Fruit fly (Drosophila melanogaster): ENCODE measurements around the gene AdamTS-B.

dm6 chrX:5677400-5678177 lies 20.8 kb upstream of the AdamTS-B start:
- TF ChIP-seq CG7928 (GFP tag; optimal IDR thresholded peaks at IDR 0.05) = peak; percentile 62
- TF ChIP-seq sim (GFP tag; IDR thresholded peaks at IDR 0.05) = peak; percentile 93
- peak; percentile 70 for TF ChIP-seq D19A (tag; optimal IDR thresholded peaks at IDR 0.05)
- no peak for TF ChIP-seq Tbp (GFP tag; optimal IDR thresholded peaks at IDR 0.05)
- peak; percentile 87 for TF ChIP-seq Bteb2 (GFP tag; optimal IDR thresholded peaks at IDR 0.05)
- peak; percentile 71 for TF ChIP-seq Antp (GFP tag; optimal IDR thresholded peaks at IDR 0.05)
- peak; percentile 80 for TF ChIP-seq Atf3 (GFP tag; optimal IDR thresholded peaks at IDR 0.05)
- peak; percentile 97 for TF ChIP-seq ara (GFP tag; IDR thresholded peaks at IDR 0.05)
- peak; percentile 48 for TF ChIP-seq ssp (GFP tag; IDR thresholded peaks at IDR 0.05)
- TF ChIP-seq Hr51 (GFP tag; optimal IDR thresholded peaks at IDR 0.05) = peak; percentile 72 to 89
- peak; percentile 94 for TF ChIP-seq Max (GFP tag; optimal IDR thresholded peaks at IDR 0.05)
- no peak for TF ChIP-seq amos (GFP tag; IDR thresholded peaks at IDR 0.05; ENCODE audit: partially characterized antibody)
- peak; percentile 90 for TF ChIP-seq CG17361 (GFP tag; IDR thresholded peaks at IDR 0.05)
